Worm (Caenorhabditis elegans) whole organism, L2 larva: Measurements from ENCODE around the gene gly-6.

ENCODE experiments used
- F13H6.1 ChIP-seq: sonication (generic microtip); optimal IDR thresholded peaks from 2 replicates; lab custom pipeline; 2016; ENCODE audit warnings: missing genetic modification characterization, missing compliant biosample characterization
- aly-2 ChIP-seq: fragments of 150-350 bp; optimal IDR thresholded peaks from 2 replicates; lab custom pipeline; 2014; ENCODE audit warnings: missing biosample characterization, missing genetic modification characterization
- ama-1 ChIP-seq: fragments of 150-350 bp; optimal IDR thresholded peaks from 2 replicates; lab custom pipeline; 2018; ENCODE audit warnings: inconsistent platforms
- ceh-82 ChIP-seq: fragments of 150-350 bp; optimal IDR thresholded peaks from 2 replicates; lab custom pipeline; 2014; ENCODE audit warnings: missing biosample characterization, missing genetic modification characterization
- egl-27 ChIP-seq: sonication (generic microtip); optimal IDR thresholded peaks from 3 replicates; lab custom pipeline; 2017; ENCODE audit warnings: missing biosample characterization, missing genetic modification reagents, missing genetic modification characterization
- lsy-2 ChIP-seq, 2 experiments: fragments of 150-350 bp in 1 of 2; sonication (generic microtip) in 1 of 2; optimal IDR thresholded peaks; 2 replicates each; lab custom pipeline; 2014 to 2017; ENCODE audit warnings: missing biosample characterization in 2 of 2, missing genetic modification characterization in 2 of 2
- nhr-10 ChIP-seq: sonication (generic microtip); optimal IDR thresholded peaks from 2 replicates; lab custom pipeline; 2017; ENCODE audit warnings: missing biosample characterization, missing genetic modification characterization
- nhr-11 ChIP-seq: fragments of 150-350 bp; optimal IDR thresholded peaks from 2 replicates; lab custom pipeline; 2014; ENCODE audit warnings: missing biosample characterization, missing genetic modification characterization
- nhr-12 ChIP-seq: fragments of 150-350 bp; optimal IDR thresholded peaks from 2 replicates; lab custom pipeline; 2014; ENCODE audit warnings: missing biosample characterization, missing genetic modification characterization
- nhr-77 ChIP-seq: fragments of 150-350 bp; optimal IDR thresholded peaks from 2 replicates; lab custom pipeline; 2014; ENCODE audit warnings: missing biosample characterization, missing genetic modification characterization
- skn-1 ChIP-seq: sonication (generic microtip); optimal IDR thresholded peaks from 2 replicates; lab custom pipeline; 2017; ENCODE audit warnings: missing biosample characterization, missing genetic modification characterization
- unc-62 ChIP-seq: fragments of 150-350 bp; optimal IDR thresholded peaks from 2 replicates; lab custom pipeline; 2014; ENCODE audit warnings: missing biosample characterization, missing genetic modification reagents, missing genetic modification characterization

DNA sequence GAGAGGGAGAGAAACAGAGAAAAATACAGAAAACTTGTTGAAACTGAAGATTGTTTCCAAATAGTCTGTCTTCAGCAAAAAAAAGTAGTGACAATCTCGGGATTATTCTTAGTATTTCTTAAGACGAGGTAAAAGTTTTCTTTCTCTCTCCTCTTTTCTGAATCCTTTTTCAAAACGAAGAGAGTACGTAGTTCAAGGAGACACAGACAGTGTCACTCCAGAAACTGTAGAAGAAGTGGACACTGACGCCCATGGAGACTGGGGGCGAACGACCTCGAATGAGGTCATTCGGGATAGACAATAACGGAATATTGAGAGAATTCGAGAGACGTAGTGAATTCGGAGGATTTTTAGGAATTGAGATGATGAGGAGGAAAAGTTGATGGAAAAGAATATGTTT lies at the start of gene gly-6:
- no peak for TF ChIP-seq aly-2 (tag; lab: Kevin White, UChicago)
- TF ChIP-seq ama-1 (lab: Kevin White, UChicago): no peak
- no peak for TF ChIP-seq nhr-12
- no peak for TF ChIP-seq nhr-11 (tag; lab: Kevin White, UChicago)
- no peak for TF ChIP-seq F13H6.1 (tag; lab: Kevin White, UChicago)
- TF ChIP-seq unc-62: no peak
- TF ChIP-seq nhr-77 (tag; lab: Kevin White, UChicago): no peak
- TF ChIP-seq egl-27 (tag; lab: Kevin White, UChicago): no peak
- no peak for TF ChIP-seq nhr-10
- TF ChIP-seq skn-1 (tag; lab: Kevin White, UChicago): no peak
- no peak for TF ChIP-seq ceh-82 (tag; lab: Kevin White, UChicago)
- no peak for TF ChIP-seq lsy-2 (tag; optimal IDR thresholded peaks at IDR 0.05; lab: Kevin White, UChicago)
